Fruit fly (Drosophila melanogaster) whole organism, embryonic: Measurements from ENCODE around the gene amos.

Experiments used
- Adf1 ChIP-seq: fragments of 200-800 bp; sonication (Bioruptor generic); IDR thresholded peaks from 2 replicates; pipeline ENCODE4 v1.3.6; 2022; ENCODE audit warnings: missing biosample characterization, missing genetic modification characterization
- CG10267 ChIP-seq: fragments of 200-800 bp; sonication (Bioruptor generic); optimal IDR thresholded peaks from 2 replicates; lab custom pipeline; 2018; ENCODE audit warnings: missing biosample characterization, mild to moderate bottlenecking, missing genetic modification characterization, moderate library complexity
- CG10979 ChIP-seq: fragments of 200-800 bp; sonication (Bioruptor generic); optimal IDR thresholded peaks from 2 replicates; lab custom pipeline; 2018; ENCODE audit warnings: missing biosample characterization, mild to moderate bottlenecking, missing genetic modification characterization, moderate library complexity
- CG12391 ChIP-seq: fragments of 200-800 bp; sonication (Bioruptor generic); optimal IDR thresholded peaks from 3 replicates; lab custom pipeline; 2018; ENCODE audit warnings: missing biosample characterization, mild to moderate bottlenecking, missing genetic modification characterization, moderate library complexity
- CG13123 ChIP-seq: fragments of 200-800 bp; sonication (Bioruptor generic); optimal IDR thresholded peaks from 2 replicates; lab custom pipeline; 2016; ENCODE audit warnings: missing biosample characterization, missing genetic modification characterization
- CG13624 ChIP-seq: fragments of 200-800 bp; sonication (Bioruptor generic); optimal IDR thresholded peaks from 2 replicates; lab custom pipeline; 2016; ENCODE audit warnings: missing biosample characterization, missing genetic modification characterization
- CG1603 ChIP-seq: fragments of 200-800 bp; sonication (Bioruptor generic); optimal IDR thresholded peaks from 2 replicates; lab custom pipeline; 2019; ENCODE audit warnings: missing biosample characterization, mild to moderate bottlenecking, missing genetic modification characterization, moderate library complexity
- CG17361 ChIP-seq: fragments of 200-800 bp; sonication (Bioruptor generic); IDR thresholded peaks from 3 replicates; pipeline ENCODE4 v1.3.6; 2022; ENCODE audit warnings: missing biosample characterization, missing genetic modification characterization
- CG18599 ChIP-seq: fragments of 200-800 bp; sonication (Bioruptor generic); optimal IDR thresholded peaks from 3 replicates; lab custom pipeline; 2017; ENCODE audit warnings: missing biosample characterization, missing genetic modification characterization, mild to moderate bottlenecking, moderate library complexity, missing genetic modification reagents
- CG2678 ChIP-seq: fragments of 200-800 bp; sonication (Bioruptor generic); optimal IDR thresholded peaks from 3 replicates; lab custom pipeline; 2019; ENCODE audit warnings: missing biosample characterization, mild to moderate bottlenecking, missing genetic modification characterization, moderate library complexity
- CG2712 ChIP-seq: fragments of 200-800 bp; optimal IDR thresholded peaks from 3 replicates; lab custom pipeline; 2019; ENCODE audit warnings: missing biosample characterization, mild to moderate bottlenecking, missing genetic modification characterization, moderate library complexity
- CG34224 ChIP-seq: fragments of 200-800 bp; sonication (Bioruptor generic); IDR thresholded peaks from 3 replicates; pipeline ENCODE4 v1.3.6; 2022; ENCODE audit warnings: missing biosample characterization, missing genetic modification characterization; ENCODE audit not compliant: partially characterized antibody
- CG3995 ChIP-seq: fragments of 200-800 bp; sonication (Bioruptor generic); optimal IDR thresholded peaks from 3 replicates; lab custom pipeline; 2016; ENCODE audit warnings: missing biosample characterization, missing genetic modification characterization
- CG4328 ChIP-seq: fragments of 200-800 bp; sonication (Bioruptor generic); optimal IDR thresholded peaks from 3 replicates; lab custom pipeline; 2017; ENCODE audit warnings: missing biosample characterization, missing genetic modification reagents, missing genetic modification characterization
- CG4360 ChIP-seq: fragments of 200-800 bp; sonication (Bioruptor generic); IDR thresholded peaks from 2 replicates; pipeline ENCODE4 v1.3.6; 2022; ENCODE audit warnings: missing biosample characterization, missing genetic modification characterization
- CG4820 ChIP-seq: fragments of 200-800 bp; sonication (Bioruptor generic); optimal IDR thresholded peaks from 3 replicates; lab custom pipeline; 2016; ENCODE audit warnings: missing biosample characterization, missing genetic modification characterization
- CG6791 ChIP-seq: fragments of 200-800 bp; sonication (Bioruptor generic); IDR thresholded peaks from 3 replicates; pipeline ENCODE4 v1.3.6; 2022; ENCODE audit warnings: missing biosample characterization, missing genetic modification characterization; ENCODE audit not compliant: partially characterized antibody
- CG8924 ChIP-seq: fragments of 200-800 bp; optimal IDR thresholded peaks from 3 replicates; lab custom pipeline; 2019; ENCODE audit warnings: missing biosample characterization, mild to moderate bottlenecking, missing genetic modification characterization, moderate library complexity
- CG9797 ChIP-seq: fragments of 200-800 bp; sonication (Bioruptor generic); optimal IDR thresholded peaks from 3 replicates; lab custom pipeline; 2018; ENCODE audit warnings: missing biosample characterization, mild to moderate bottlenecking, missing genetic modification characterization
- Dref ChIP-seq: fragments of 200-800 bp; sonication (Bioruptor generic); IDR thresholded peaks from 2 replicates; pipeline ENCODE4 v1.3.6; 2022; ENCODE audit warnings: missing biosample characterization, missing genetic modification characterization
- HmgZ ChIP-seq: fragments of 200-800 bp; sonication (Bioruptor generic); optimal IDR thresholded peaks from 2 replicates; lab custom pipeline; 2018; ENCODE audit warnings: missing biosample characterization, mild to moderate bottlenecking, missing genetic modification characterization
- Hr3 ChIP-seq: fragments of 200-800 bp; sonication (Bioruptor generic); optimal IDR thresholded peaks from 3 replicates; lab custom pipeline; 2016; ENCODE audit warnings: missing biosample characterization, missing genetic modification characterization
- Jarid2 ChIP-seq: fragments of 200-800 bp; sonication (Bioruptor generic); optimal IDR thresholded peaks from 3 replicates; lab custom pipeline; 2017; ENCODE audit warnings: mild to moderate bottlenecking, missing biosample characterization, missing genetic modification reagents, missing genetic modification characterization
- MESR4 ChIP-seq: fragments of 200-800 bp; sonication (Bioruptor generic); optimal IDR thresholded peaks from 2 replicates; lab custom pipeline; 2018; ENCODE audit warnings: missing biosample characterization, mild to moderate bottlenecking, missing genetic modification characterization, moderate library complexity
- Sry-δ ChIP-seq: fragments of 200-800 bp; sonication (Bioruptor generic); optimal IDR thresholded peaks from 2 replicates; lab custom pipeline; 2016; ENCODE audit warnings: missing biosample characterization, missing genetic modification characterization
- abd-A ChIP-seq: fragments of 200-800 bp; sonication (Bioruptor generic); optimal IDR thresholded peaks from 3 replicates; lab custom pipeline; 2019; ENCODE audit warnings: missing biosample characterization, mild to moderate bottlenecking, missing genetic modification characterization, moderate library complexity
- amos ChIP-seq: fragments of 200-800 bp; sonication (Bioruptor generic); IDR thresholded peaks from 2 replicates; pipeline ENCODE4 v1.3.6; 2022; ENCODE audit warnings: missing biosample characterization, missing genetic modification characterization; ENCODE audit not compliant: partially characterized antibody
- croc ChIP-seq: fragments of 200-800 bp; sonication (Bioruptor generic); conservative IDR thresholded peaks from 3 replicates; pipeline ENCODE4 v1.3.6; 2022; ENCODE audit warnings: missing biosample characterization, missing genetic modification characterization
- crp ChIP-seq, 2 experiments: fragments of 200-800 bp; sonication (Bioruptor generic); optimal IDR thresholded peaks; 2 replicates in 1 of 2; 3 replicates in 1 of 2; lab custom pipeline; 2017; ENCODE audit warnings: missing biosample characterization in 2 of 2, missing genetic modification characterization in 2 of 2, mild to moderate bottlenecking in 1 of 2, moderate library complexity in 1 of 2
- ewg ChIP-seq: fragments of 200-800 bp; sonication (Bioruptor generic); optimal IDR thresholded peaks from 3 replicates; lab custom pipeline; 2017; ENCODE audit warnings: mild to moderate bottlenecking, missing biosample characterization, missing genetic modification reagents, missing genetic modification characterization
- exex ChIP-seq: fragments of 200-800 bp; sonication (Bioruptor generic); optimal IDR thresholded peaks from 4 replicates; lab custom pipeline; 2018; ENCODE audit warnings: missing biosample characterization, mild to moderate bottlenecking, missing genetic modification characterization, moderate library complexity
- lab ChIP-seq: fragments of 200-800 bp; sonication (Bioruptor generic); optimal IDR thresholded peaks from 3 replicates; lab custom pipeline; 2017; ENCODE audit warnings: missing biosample characterization, missing genetic modification characterization, mild to moderate bottlenecking, moderate library complexity, missing genetic modification reagents
- maf-S ChIP-seq: fragments of 200-800 bp; sonication (Bioruptor generic); optimal IDR thresholded peaks from 2 replicates; lab custom pipeline; 2016; ENCODE audit warnings: missing biosample characterization, missing genetic modification characterization
- nom ChIP-seq: fragments of 200-800 bp; sonication (Bioruptor generic); optimal IDR thresholded peaks from 2 replicates; lab custom pipeline; 2017; ENCODE audit warnings: missing biosample characterization, missing genetic modification characterization, mild to moderate bottlenecking, moderate library complexity, missing genetic modification reagents
- org-1 ChIP-seq: fragments of 200-800 bp; sonication (Bioruptor generic); optimal IDR thresholded peaks from 2 replicates; lab custom pipeline; 2017; ENCODE audit warnings: missing biosample characterization, missing genetic modification characterization
- pho ChIP-seq: fragments of 200-800 bp; sonication (Bioruptor generic); optimal IDR thresholded peaks from 2 replicates; lab custom pipeline; 2016; ENCODE audit warnings: missing biosample characterization, missing genetic modification characterization
- phol ChIP-seq: fragments of 200-800 bp; sonication (Bioruptor generic); optimal IDR thresholded peaks from 3 replicates; lab custom pipeline; 2018; ENCODE audit warnings: missing biosample characterization, mild to moderate bottlenecking, missing genetic modification characterization, moderate library complexity
- pros ChIP-seq: fragments of 200-800 bp; sonication (Bioruptor generic); optimal IDR thresholded peaks from 3 replicates; lab custom pipeline; 2019; ENCODE audit warnings: missing biosample characterization, mild to moderate bottlenecking, missing genetic modification characterization, moderate library complexity
- row ChIP-seq: fragments of 200-800 bp; sonication (Bioruptor generic); IDR thresholded peaks from 3 replicates; pipeline ENCODE4 v1.3.6; 2022; ENCODE audit warnings: missing biosample characterization, missing genetic modification characterization
- sima ChIP-seq: fragments of 200-800 bp; sonication (Bioruptor generic); optimal IDR thresholded peaks from 2 replicates; lab custom pipeline; 2016; ENCODE audit warnings: missing biosample characterization, missing genetic modification characterization
- stwl ChIP-seq: fragments of 200-800 bp; sonication (Bioruptor generic); optimal IDR thresholded peaks from 3 replicates; lab custom pipeline; 2018; ENCODE audit warnings: missing biosample characterization, mild to moderate bottlenecking, missing genetic modification characterization, moderate library complexity
- tap ChIP-seq: fragments of 200-800 bp; optimal IDR thresholded peaks from 3 replicates; lab custom pipeline; 2019; ENCODE audit warnings: missing biosample characterization, mild to moderate bottlenecking, missing genetic modification characterization, moderate library complexity
- tin ChIP-seq: fragments of 200-800 bp; sonication (Bioruptor generic); optimal IDR thresholded peaks from 3 replicates; lab custom pipeline; 2016; ENCODE audit warnings: missing biosample characterization, missing genetic modification characterization
- ttk ChIP-seq: fragments of 200-800 bp; sonication (Bioruptor generic); IDR thresholded peaks from 2 replicates; pipeline ENCODE4 v2.1.2; 2022; ENCODE audit warnings: missing biosample characterization, missing genetic modification characterization
- unc-4 ChIP-seq: fragments of 200-800 bp; sonication (Bioruptor generic); IDR thresholded peaks from 2 replicates; pipeline ENCODE4 v1.3.6; 2022; ENCODE audit warnings: missing biosample characterization, missing genetic modification characterization; ENCODE audit not compliant: partially characterized antibody
- usp ChIP-seq: fragments of >200 bp; optimal IDR thresholded peaks from 2 replicates; lab custom pipeline; 2017; ENCODE audit warnings: missing biosample characterization, missing genetic modification characterization
- zen ChIP-seq: fragments of 200-800 bp; sonication (Bioruptor generic); optimal IDR thresholded peaks from 3 replicates; lab custom pipeline; 2018; ENCODE audit warnings: missing biosample characterization, mild to moderate bottlenecking, missing genetic modification characterization, moderate library complexity

The amos gene

dm6 chr2L:18606642-18607041, 9.9 kb upstream of the amos start, which contains the start of gene CG10333 (continued):
- TF ChIP-seq Sry-δ (GFP tag; lab: Kevin White, UChicago), result peak; percentile 1
- TF ChIP-seq sima (GFP tag; lab: Kevin White, UChicago), result no peak
- TF ChIP-seq row (GFP tag; lab: Robert Waterston, UW), result peak; percentile 70
- TF ChIP-seq nom (GFP tag; lab: Kevin White, UChicago), result no peak
- TF ChIP-seq phol (tag; lab: Kevin White, UChicago), result peak; percentile 5
- TF ChIP-seq CG9797 (GFP tag; lab: Kevin White, UChicago), result peak; percentile 46
- TF ChIP-seq CG13624 (GFP tag; lab: Kevin White, UChicago), result no peak
- TF ChIP-seq abd-A, result no peak
- no peak for TF ChIP-seq maf-S (GFP tag; lab: Kevin White, UChicago)
- TF ChIP-seq CG13123 (GFP tag; lab: Kevin White, UChicago), result no peak
- TF ChIP-seq org-1 (GFP tag; lab: Kevin White, UChicago), result no peak
- 0 out of 2 replicates have a peak, but pooled peaks have one; percentile 19 for TF ChIP-seq amos (GFP tag; lab: Robert Waterston, UW)
- no peak for TF ChIP-seq HmgZ
- TF ChIP-seq CG12391 (tag; lab: Kevin White, UChicago), result peak; percentile 0
- peak; percentile 33 for TF ChIP-seq CG1603 (tag; lab: Kevin White, UChicago)
- TF ChIP-seq Dref (GFP tag; lab: Robert Waterston, UW), result peak; percentile 67
- no peak for TF ChIP-seq lab (GFP tag; lab: Kevin White, UChicago)
- no peak for TF ChIP-seq CG2678 (tag; lab: Kevin White, UChicago)
- TF ChIP-seq MESR4, result peak; percentile 59
- TF ChIP-seq CG10979 (tag; lab: Kevin White, UChicago), result no peak
- TF ChIP-seq Jarid2 (GFP tag; lab: Kevin White, UChicago), result no peak
- peak; percentile 3 for TF ChIP-seq exex (tag; lab: Kevin White, UChicago)
- TF ChIP-seq zen (tag; lab: Kevin White, UChicago), result no peak
- no peak for TF ChIP-seq CG4328 (GFP tag; lab: Kevin White, UChicago)
- no peak for TF ChIP-seq CG4360 (GFP tag; lab: Robert Waterston, UW)
- no peak; the same call in 1 of the 3 replicates for TF ChIP-seq CG34224 (GFP tag; lab: Robert Waterston, UW)
- TF ChIP-seq usp (GFP tag; lab: Kevin White, UChicago), result no peak
- peak; percentile 61 for TF ChIP-seq stwl (tag; lab: Kevin White, UChicago)
- TF ChIP-seq CG3995 (GFP tag; lab: Kevin White, UChicago), result peak; percentile 93
- TF ChIP-seq ttk (GFP tag; lab: Robert Waterston, UW), result no peak
- TF ChIP-seq pho, result no peak
- TF ChIP-seq unc-4, result peak; percentile 30; the same call in 1 of the 2 replicates
- TF ChIP-seq ewg (GFP tag; lab: Kevin White, UChicago), result no peak
- no peak for TF ChIP-seq tap (tag; lab: Kevin White, UChicago)
- no peak for TF ChIP-seq CG17361 (GFP tag; lab: Robert Waterston, UW)
- TF ChIP-seq Hr3 (GFP tag; lab: Kevin White, UChicago), result no peak
- peak; percentile 11 for TF ChIP-seq CG2712 (tag; lab: Kevin White, UChicago)
- TF ChIP-seq CG4820 (GFP tag; lab: Kevin White, UChicago), result no peak
- TF ChIP-seq pros (GFP tag; lab: Kevin White, UChicago), result no peak
- peak; percentile 43 for TF ChIP-seq CG10267 (tag; lab: Kevin White, UChicago)
- no peak for TF ChIP-seq croc (GFP tag; lab: Robert Waterston, UW)
- TF ChIP-seq CG8924 (tag; lab: Kevin White, UChicago), result peak; percentile 7
- TF ChIP-seq crp (GFP tag; optimal IDR thresholded peaks at IDR 0.05; lab: Kevin White, UChicago), result peak; percentile 39 to 89
- TF ChIP-seq Adf1 (GFP tag; lab: Robert Waterston, UW), result no peak
- no peak for TF ChIP-seq CG18599 (GFP tag; lab: Kevin White, UChicago)
- 0 out of 3 replicates have a peak, but pooled peaks have one; percentile 17 for TF ChIP-seq CG6791 (GFP tag; lab: Robert Waterston, UW)
- TF ChIP-seq tin (GFP tag; lab: Kevin White, UChicago), result no peak
